Fruit fly (Drosophila melanogaster) whole organism, embryonic: ENCODE measurements around the gene Jhbp3.

Experiments used
- ATbp ChIP-seq: fragments of 200-800 bp; sonication (Bioruptor generic); optimal IDR thresholded peaks from 2 replicates; lab custom pipeline; 2017; ENCODE audit warnings: missing biosample characterization, mild to moderate bottlenecking, missing genetic modification characterization, missing genetic modification reagents
- Aef1 ChIP-seq: fragments of 200-800 bp; sonication (Bioruptor generic); IDR thresholded peaks from 3 replicates; pipeline ENCODE4 v1.3.6; 2022; ENCODE audit warnings: missing biosample characterization, missing genetic modification characterization
- CG11723 ChIP-seq: fragments of 200-800 bp; sonication (Bioruptor generic); optimal IDR thresholded peaks from 2 replicates; lab custom pipeline; 2017; ENCODE audit warnings: missing biosample characterization, mild to moderate bottlenecking, missing genetic modification characterization
- CG12155 ChIP-seq: fragments of 200-800 bp; sonication (Bioruptor generic); optimal IDR thresholded peaks from 3 replicates; lab custom pipeline; 2016; ENCODE audit warnings: missing biosample characterization, missing genetic modification characterization
- CG12299 ChIP-seq: fragments of 200-800 bp; sonication (Bioruptor generic); optimal IDR thresholded peaks from 2 replicates; lab custom pipeline; 2018; ENCODE audit warnings: missing biosample characterization, mild to moderate bottlenecking, missing genetic modification characterization
- CG12391 ChIP-seq: fragments of 200-800 bp; sonication (Bioruptor generic); optimal IDR thresholded peaks from 3 replicates; lab custom pipeline; 2018; ENCODE audit warnings: missing biosample characterization, mild to moderate bottlenecking, missing genetic modification characterization, moderate library complexity
- CG13624 ChIP-seq: fragments of 200-800 bp; sonication (Bioruptor generic); optimal IDR thresholded peaks from 2 replicates; lab custom pipeline; 2016; ENCODE audit warnings: missing biosample characterization, missing genetic modification characterization
- CG14014 ChIP-seq: fragments of 200-800 bp; sonication (Bioruptor generic); IDR thresholded peaks from 2 replicates; pipeline ENCODE4 v1.3.6; 2022; ENCODE audit warnings: missing biosample characterization, missing genetic modification characterization
- CG1603 ChIP-seq: fragments of 200-800 bp; sonication (Bioruptor generic); optimal IDR thresholded peaks from 2 replicates; lab custom pipeline; 2019; ENCODE audit warnings: missing biosample characterization, mild to moderate bottlenecking, missing genetic modification characterization, moderate library complexity
- CG17359 ChIP-seq: fragments of 200-800 bp; sonication (Bioruptor generic); optimal IDR thresholded peaks from 3 replicates; lab custom pipeline; 2018; ENCODE audit warnings: missing biosample characterization, mild to moderate bottlenecking, missing genetic modification characterization, moderate library complexity
- CG17361 ChIP-seq: fragments of 200-800 bp; sonication (Bioruptor generic); IDR thresholded peaks from 3 replicates; pipeline ENCODE4 v1.3.6; 2022; ENCODE audit warnings: missing biosample characterization, missing genetic modification characterization
- CG17568 ChIP-seq: fragments of 200-800 bp; sonication (Bioruptor generic); optimal IDR thresholded peaks from 2 replicates; lab custom pipeline; 2018; ENCODE audit warnings: missing biosample characterization, mild to moderate bottlenecking, missing genetic modification characterization, moderate library complexity
- CG17912 ChIP-seq: fragments of 200-800 bp; sonication (Bioruptor generic); optimal IDR thresholded peaks from 2 replicates; lab custom pipeline; 2018; ENCODE audit warnings: missing biosample characterization, mild to moderate bottlenecking, missing genetic modification characterization
- CG18764 ChIP-seq: fragments of 200-800 bp; sonication (Bioruptor generic); optimal IDR thresholded peaks from 3 replicates; lab custom pipeline; 2016; ENCODE audit warnings: missing biosample characterization, missing genetic modification characterization
- CG2116 ChIP-seq: fragments of 200-800 bp; sonication (Bioruptor generic); optimal IDR thresholded peaks from 3 replicates; lab custom pipeline; 2018; ENCODE audit warnings: missing biosample characterization, mild to moderate bottlenecking, missing genetic modification characterization
- CG2202 ChIP-seq: fragments of 200-800 bp; sonication (Bioruptor generic); optimal IDR thresholded peaks from 2 replicates; lab custom pipeline; 2018; ENCODE audit warnings: missing biosample characterization, mild to moderate bottlenecking, missing genetic modification characterization
- CG31365 ChIP-seq: fragments of 200-800 bp; sonication (Bioruptor generic); optimal IDR thresholded peaks from 2 replicates; lab custom pipeline; 2018; ENCODE audit warnings: missing biosample characterization, mild to moderate bottlenecking, missing genetic modification characterization
- CG43689 ChIP-seq: fragments of 200-800 bp; sonication (Bioruptor generic); IDR thresholded peaks from 2 replicates; pipeline ENCODE4 v1.3.6; 2022; ENCODE audit warnings: missing biosample characterization, missing genetic modification characterization
- CG4854 ChIP-seq: fragments of 200-800 bp; sonication (Bioruptor generic); optimal IDR thresholded peaks from 2 replicates; lab custom pipeline; 2016; ENCODE audit warnings: missing biosample characterization, missing genetic modification characterization, inconsistent platforms
- CG6175 ChIP-seq: fragments of 200-800 bp; sonication (Bioruptor generic); IDR thresholded peaks from 3 replicates; pipeline ENCODE4 v1.3.6; 2022; ENCODE audit warnings: missing biosample characterization, missing genetic modification characterization
- CG7745 ChIP-seq: fragments of 200-800 bp; sonication (Bioruptor generic); optimal IDR thresholded peaks from 2 replicates; lab custom pipeline; 2018; ENCODE audit warnings: missing biosample characterization, mild to moderate bottlenecking, missing genetic modification characterization, moderate library complexity
- CG9797 ChIP-seq: fragments of 200-800 bp; sonication (Bioruptor generic); optimal IDR thresholded peaks from 3 replicates; lab custom pipeline; 2018; ENCODE audit warnings: missing biosample characterization, mild to moderate bottlenecking, missing genetic modification characterization
- Camta ChIP-seq: fragments of 200-800 bp; sonication (Bioruptor generic); optimal IDR thresholded peaks from 2 replicates; lab custom pipeline; 2016; ENCODE audit warnings: missing biosample characterization, missing genetic modification characterization
- D ChIP-seq, 2 experiments: fragments of 200-800 bp in 1 of 2; fragments of >200 bp in 1 of 2; sonication (Bioruptor generic) in 1 of 2; optimal IDR thresholded peaks; 2 replicates in 1 of 2; 3 replicates in 1 of 2; lab custom pipeline; 2017; ENCODE audit warnings: mild to moderate bottlenecking in 1 of 2, missing biosample characterization in 1 of 2, missing genetic modification characterization in 1 of 2, missing genetic modification reagents in 1 of 2
- Drgx ChIP-seq: fragments of 200-800 bp; sonication (Bioruptor generic); IDR thresholded peaks from 2 replicates; pipeline ENCODE4 v1.3.6; 2022; ENCODE audit warnings: missing biosample characterization, missing genetic modification characterization
- E2f2 ChIP-seq: fragments of 200-800 bp; sonication (Bioruptor generic); IDR thresholded peaks from 2 replicates; pipeline ENCODE4 v1.3.6; 2022; ENCODE audit warnings: missing biosample characterization, missing genetic modification characterization
- Elba2 ChIP-seq: fragments of 200-800 bp; sonication (Bioruptor generic); optimal IDR thresholded peaks from 3 replicates; lab custom pipeline; 2016; ENCODE audit warnings: missing biosample characterization, missing genetic modification characterization
- Hand ChIP-seq: fragments of 200-800 bp; sonication (Bioruptor generic); optimal IDR thresholded peaks from 2 replicates; lab custom pipeline; 2017; ENCODE audit warnings: mild to moderate bottlenecking, missing biosample characterization, missing genetic modification reagents, missing genetic modification characterization
- MTF-1 ChIP-seq: fragments of 200-800 bp; sonication (Bioruptor generic); optimal IDR thresholded peaks from 2 replicates; lab custom pipeline; 2018; ENCODE audit warnings: missing biosample characterization, mild to moderate bottlenecking, missing genetic modification characterization, borderline replicate concordance
- Pdp1 ChIP-seq, 2 experiments: fragments of 200-800 bp; sonication (Bioruptor generic); optimal IDR thresholded peaks; 3 replicates each; lab custom pipeline; 2016; ENCODE audit warnings: missing biosample characterization in 2 of 2, missing genetic modification characterization in 2 of 2, mild to moderate bottlenecking in 1 of 2, moderate library complexity in 1 of 2
- Sin3A ChIP-seq: fragments of >200 bp; optimal IDR thresholded peaks from 2 replicates; lab custom pipeline; 2018
- Six4 ChIP-seq: fragments of 200-800 bp; sonication (Bioruptor generic); optimal IDR thresholded peaks from 2 replicates; lab custom pipeline; 2016; ENCODE audit warnings: missing biosample characterization, missing genetic modification characterization
- Vsx1 ChIP-seq: fragments of 200-800 bp; sonication (Bioruptor generic); optimal IDR thresholded peaks from 2 replicates; lab custom pipeline; 2017; ENCODE audit warnings: missing biosample characterization, mild to moderate bottlenecking, missing genetic modification characterization, missing genetic modification reagents
- Xbp1 ChIP-seq: fragments of 200-800 bp; sonication (Bioruptor generic); optimal IDR thresholded peaks from 3 replicates; lab custom pipeline; 2016; ENCODE audit warnings: missing biosample characterization, mild to moderate bottlenecking, missing genetic modification characterization
- Xrp1 ChIP-seq: fragments of 200-800 bp; sonication (Bioruptor generic); IDR thresholded peaks from 2 replicates; pipeline ENCODE4 v1.3.6; 2022; ENCODE audit warnings: missing biosample characterization, missing genetic modification characterization
- ab ChIP-seq: fragments of 200-800 bp; sonication (Bioruptor generic); optimal IDR thresholded peaks from 2 replicates; lab custom pipeline; 2016; ENCODE audit warnings: missing biosample characterization, missing genetic modification characterization
- cas ChIP-seq: fragments of 200-800 bp; sonication (Bioruptor generic); IDR thresholded peaks from 2 replicates; pipeline ENCODE4 v1.3.6; 2022; ENCODE audit warnings: missing biosample characterization, missing genetic modification characterization
- disco-r ChIP-seq: fragments of 200-800 bp; sonication (Bioruptor generic); optimal IDR thresholded peaks from 2 replicates; lab custom pipeline; 2016; ENCODE audit warnings: missing biosample characterization, missing genetic modification characterization
- emc ChIP-seq: fragments of 200-800 bp; sonication (Bioruptor generic); optimal IDR thresholded peaks from 2 replicates; lab custom pipeline; 2016; ENCODE audit warnings: missing biosample characterization, missing genetic modification characterization
- en ChIP-seq: fragments of 200-800 bp; sonication (Bioruptor generic); optimal IDR thresholded peaks from 2 replicates; lab custom pipeline; 2016; ENCODE audit warnings: missing biosample characterization, missing genetic modification characterization
- exex ChIP-seq: fragments of 200-800 bp; sonication (Bioruptor generic); optimal IDR thresholded peaks from 4 replicates; lab custom pipeline; 2018; ENCODE audit warnings: missing biosample characterization, mild to moderate bottlenecking, missing genetic modification characterization, moderate library complexity
- lab ChIP-seq: fragments of 200-800 bp; sonication (Bioruptor generic); optimal IDR thresholded peaks from 3 replicates; lab custom pipeline; 2017; ENCODE audit warnings: missing biosample characterization, missing genetic modification characterization, mild to moderate bottlenecking, moderate library complexity, missing genetic modification reagents
- nmo ChIP-seq: fragments of 200-800 bp; sonication (Bioruptor generic); optimal IDR thresholded peaks from 2 replicates; lab custom pipeline; 2018; ENCODE audit warnings: missing biosample characterization, mild to moderate bottlenecking, missing genetic modification characterization, moderate library complexity
- nom ChIP-seq: fragments of 200-800 bp; sonication (Bioruptor generic); optimal IDR thresholded peaks from 2 replicates; lab custom pipeline; 2017; ENCODE audit warnings: missing biosample characterization, missing genetic modification characterization, mild to moderate bottlenecking, moderate library complexity, missing genetic modification reagents
- pros ChIP-seq: fragments of 200-800 bp; sonication (Bioruptor generic); optimal IDR thresholded peaks from 3 replicates; lab custom pipeline; 2019; ENCODE audit warnings: missing biosample characterization, mild to moderate bottlenecking, missing genetic modification characterization, moderate library complexity
- sim ChIP-seq: fragments of 200-800 bp; sonication (Bioruptor generic); IDR thresholded peaks from 2 replicates; pipeline ENCODE4 v1.3.6; 2022; ENCODE audit warnings: missing biosample characterization, missing genetic modification characterization
- slbo ChIP-seq: fragments of 200-800 bp; sonication (Bioruptor generic); IDR thresholded peaks from 2 replicates; pipeline ENCODE4 v1.3.6; 2022; ENCODE audit warnings: missing biosample characterization, missing genetic modification characterization
- slou ChIP-seq: fragments of 200-800 bp; sonication (Bioruptor generic); optimal IDR thresholded peaks from 3 replicates; lab custom pipeline; 2016; ENCODE audit warnings: missing biosample characterization, missing genetic modification characterization
- so ChIP-seq: fragments of 200-800 bp; sonication (Bioruptor generic); IDR thresholded peaks from 3 replicates; pipeline ENCODE4 v1.3.6; 2022; ENCODE audit warnings: missing biosample characterization, missing genetic modification characterization
- zfh1 ChIP-seq: fragments of 200-800 bp; sonication (Bioruptor generic); IDR thresholded peaks from 3 replicates; pipeline ENCODE4 v1.3.6; 2022; ENCODE audit warnings: missing biosample characterization, missing genetic modification characterization

Jhbp3 gene

dm6 chr3R:4973762-4974369, 18.8 kb upstream of the Jhbp3 start (continued):
- no peak for TF ChIP-seq CG31365 (tag; lab: Kevin White, UChicago)
- no peak for TF ChIP-seq CG14014 (GFP tag; lab: Robert Waterston, UW)
- TF ChIP-seq Hand = no peak
- no peak for TF ChIP-seq CG2202
- TF ChIP-seq CG17361 (GFP tag; lab: Robert Waterston, UW) = no peak
- TF ChIP-seq so (GFP tag; lab: Robert Waterston, UW) = no peak
- no peak for TF ChIP-seq CG17568 (GFP tag; lab: Kevin White, UChicago)
- no peak for TF ChIP-seq nom (GFP tag; lab: Kevin White, UChicago)
- no peak for TF ChIP-seq Six4
- TF ChIP-seq Drgx = no peak
- no peak for TF ChIP-seq CG6175 (GFP tag; lab: Robert Waterston, UW)
- TF ChIP-seq Pdp1 (GFP tag; optimal IDR thresholded peaks at IDR 0.05; lab: Kevin White, UChicago) = peak in 1 of 2 experiments; percentile 52
- TF ChIP-seq sim (GFP tag; lab: Robert Waterston, UW) = no peak
- TF ChIP-seq CG11723 = no peak
- TF ChIP-seq CG18764 (GFP tag; lab: Kevin White, UChicago) = no peak
- no peak for TF ChIP-seq disco-r (GFP tag; lab: Kevin White, UChicago)
- no peak for TF ChIP-seq nmo (GFP tag; lab: Kevin White, UChicago)
- TF ChIP-seq emc (GFP tag; lab: Kevin White, UChicago) = no peak
- TF ChIP-seq Xbp1 (GFP tag; lab: Kevin White, UChicago) = no peak
- TF ChIP-seq CG43689 (GFP tag; lab: Robert Waterston, UW) = no peak
- no peak for TF ChIP-seq lab (GFP tag; lab: Kevin White, UChicago)
- TF ChIP-seq ab (GFP tag; lab: Kevin White, UChicago) = no peak
- no peak for TF ChIP-seq Camta (GFP tag; lab: Kevin White, UChicago)
- no peak for TF ChIP-seq slbo (GFP tag; lab: Robert Waterston, UW)
- TF ChIP-seq CG2116 = no peak
- no peak for TF ChIP-seq CG17359 (tag; lab: Kevin White, UChicago)
- TF ChIP-seq CG12391 (tag; lab: Kevin White, UChicago) = peak; percentile 8
- no peak for TF ChIP-seq CG4854
- peak; percentile 51 for TF ChIP-seq pros (GFP tag; lab: Kevin White, UChicago)
- no peak for TF ChIP-seq CG12299 (tag; lab: Kevin White, UChicago)
- no peak for TF ChIP-seq CG17912
- no peak for TF ChIP-seq cas (GFP tag; lab: Robert Waterston, UW)
- peak; percentile 24 for TF ChIP-seq Vsx1 (GFP tag; lab: Kevin White, UChicago)
- TF ChIP-seq Xrp1 (GFP tag; lab: Robert Waterston, UW) = 0 out of 2 replicates have a peak, but pooled peaks have one; percentile 4
- no peak for TF ChIP-seq CG9797 (GFP tag; lab: Kevin White, UChicago)
- TF ChIP-seq en (GFP tag; lab: Kevin White, UChicago) = no peak
- TF ChIP-seq E2f2 (GFP tag; lab: Robert Waterston, UW) = 0 out of 2 replicates have a peak, but pooled peaks have one; percentile 7
- TF ChIP-seq Aef1 = no peak
- no peak for TF ChIP-seq CG12155 (GFP tag; lab: Kevin White, UChicago)
- no peak for TF ChIP-seq Sin3A
- TF ChIP-seq CG1603 (tag; lab: Kevin White, UChicago) = no peak
- TF ChIP-seq CG13624 = no peak
- no peak for TF ChIP-seq ATbp
- TF ChIP-seq slou (GFP tag; lab: Kevin White, UChicago) = no peak
- no peak for TF ChIP-seq MTF-1 (GFP tag; lab: Kevin White, UChicago)
- no peak for TF ChIP-seq D (optimal IDR thresholded peaks at IDR 0.05; lab: Kevin White, UChicago)
- TF ChIP-seq D (GFP tag; optimal IDR thresholded peaks at IDR 0.05; lab: Kevin White, UChicago) = no peak
- no peak for TF ChIP-seq CG7745 (tag; lab: Kevin White, UChicago)
- no peak for TF ChIP-seq exex (tag; lab: Kevin White, UChicago)
- TF ChIP-seq Elba2 (GFP tag; lab: Kevin White, UChicago) = no peak
- no peak for TF ChIP-seq zfh1 (GFP tag; lab: Robert Waterston, UW)
